Fruit fly (Drosophila melanogaster) whole organism, embryonic: ENCODE measurements around the gene CG11893.

ENCODE experiments used
- CG30020 ChIP-seq: fragments of 200-800 bp; optimal IDR thresholded peaks from 2 replicates; lab custom pipeline; 2019; ENCODE audit warnings: missing biosample characterization, mild to moderate bottlenecking, missing genetic modification characterization, moderate library complexity
- CG8359 ChIP-seq: fragments of 200-800 bp; sonication (Bioruptor generic); optimal IDR thresholded peaks from 2 replicates; lab custom pipeline; 2017; ENCODE audit warnings: missing biosample characterization, mild to moderate bottlenecking, missing genetic modification characterization, borderline replicate concordance
- Hey ChIP-seq: fragments of 200-800 bp; sonication (Bioruptor generic); optimal IDR thresholded peaks from 3 replicates; lab custom pipeline; 2018; ENCODE audit warnings: missing biosample characterization, mild to moderate bottlenecking, missing genetic modification characterization
- dm ChIP-seq: fragments of 200-800 bp; sonication (Bioruptor generic); optimal IDR thresholded peaks from 3 replicates; lab custom pipeline; 2016; ENCODE audit warnings: missing biosample characterization, missing genetic modification characterization
- esg ChIP-seq: fragments of 200-800 bp; sonication (Bioruptor generic); conservative IDR thresholded peaks from 2 replicates; pipeline ENCODE4 v1.3.6; 2022; ENCODE audit warnings: missing biosample characterization, missing genetic modification characterization
- gsb ChIP-seq: fragments of 200-800 bp; sonication (Bioruptor generic); IDR thresholded peaks from 2 replicates; pipeline ENCODE4 v1.3.6; 2022; ENCODE audit warnings: missing biosample characterization, missing genetic modification characterization
- jumu ChIP-seq: fragments of 200-800 bp; sonication (Bioruptor generic); optimal IDR thresholded peaks from 3 replicates; lab custom pipeline; 2016; ENCODE audit warnings: missing biosample characterization, missing genetic modification characterization
- lola ChIP-seq, 3 experiments: fragments of >200 bp in 2 of 3; fragments of 200-800 bp in 1 of 3; sonication (Bioruptor generic) in 1 of 3; optimal IDR thresholded peaks; 2 replicates each; lab custom pipeline; 2017 to 2019; ENCODE audit warnings: missing biosample characterization in 3 of 3, missing genetic modification characterization in 3 of 3, mild to moderate bottlenecking in 1 of 3, moderate library complexity in 1 of 3
- pan ChIP-seq, 4 experiments: fragments of >200 bp in 3 of 4; fragments of 200-800 bp in 1 of 4; sonication (Bioruptor generic) in 1 of 4; optimal IDR thresholded peaks in 3 of 4; IDR thresholded peaks in 1 of 4; 2 replicates each; pipeline versions ENCODE4 v1.3.6 to Lab custom; 2017 to 2022; ENCODE audit warnings: missing biosample characterization in 2 of 4, missing genetic modification characterization in 2 of 4, mixed read lengths in 1 of 4
- ttk ChIP-seq: fragments of 200-800 bp; sonication (Bioruptor generic); IDR thresholded peaks from 2 replicates; pipeline ENCODE4 v2.1.2; 2022; ENCODE audit warnings: missing biosample characterization, missing genetic modification characterization

DNA sequence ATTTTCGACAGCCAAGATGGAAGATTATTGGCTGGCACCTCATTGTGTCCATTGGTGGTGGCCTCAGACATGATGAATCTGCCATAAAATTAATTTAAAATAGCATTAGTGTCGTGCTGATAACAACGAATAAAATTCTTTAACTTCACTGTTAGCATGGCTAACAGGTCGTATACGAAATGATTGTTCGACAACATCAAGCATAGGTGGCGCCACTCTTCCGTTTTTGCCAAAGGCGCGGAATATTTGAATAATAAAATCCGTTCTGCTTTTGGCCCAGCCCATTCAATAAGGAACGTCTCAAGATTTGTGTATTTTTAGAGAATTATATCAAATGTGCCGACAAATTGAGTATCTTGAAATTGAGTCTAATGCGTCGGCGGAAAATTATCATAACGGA, 22.9 kb downstream of the CG11893 start:
- TF ChIP-seq dm (GFP tag; lab: Kevin White, UChicago) (no peak), pan (optimal IDR thresholded peaks at IDR 0.05; lab: Kevin White, UChicago) (no peak), pan (GFP tag; optimal IDR thresholded peaks at IDR 0.05 in 1 of 2, IDR thresholded peaks at IDR 0.05 in 1 of 2) (no peak), ttk (GFP tag; lab: Robert Waterston, UW) (no peak), CG30020 (no peak), CG8359 (GFP tag; lab: Kevin White, UChicago) (no peak), lola (GFP tag; optimal IDR thresholded peaks at IDR 0.05; lab: Kevin White, UChicago) (no peak), Hey (no peak), jumu (no peak), gsb (GFP tag; lab: Robert Waterston, UW) (no peak), esg (GFP tag; lab: Robert Waterston, UW) (no peak)
